Fruit fly (Drosophila melanogaster): ENCODE measurements around the gene temp.

dm6 chrX:2305281-2305680 is 43.0 kb upstream of the temp start:
- no peak for TF ChIP-seq Myc (optimal IDR thresholded peaks at IDR 0.05)
- no peak for TF ChIP-seq psq (optimal IDR thresholded peaks at IDR 0.05)
- TF ChIP-seq Sin3A (optimal IDR thresholded peaks at IDR 0.05): no peak
- no peak for TF ChIP-seq ttk (optimal IDR thresholded peaks at IDR 0.05)

Data from Kc167 (cell line).